Fruit fly (Drosophila melanogaster): ENCODE data around the gene St2.

St2 gene

dm6 chr3R:9250868-9251267, 775 bp upstream of the St2 start:
- TF ChIP-seq Mnt (GFP tag; optimal IDR thresholded peaks at IDR 0.05), result no peak
- TF ChIP-seq CG11617 (GFP tag; optimal IDR thresholded peaks at IDR 0.05), result no peak
- no peak for TF ChIP-seq CG33017 (tag; optimal IDR thresholded peaks at IDR 0.05)
- TF ChIP-seq CG7101 (tag; optimal IDR thresholded peaks at IDR 0.05), result no peak
- TF ChIP-seq toe (GFP tag; optimal IDR thresholded peaks at IDR 0.05), result no peak
- no peak for TF ChIP-seq Hr96 (GFP tag; optimal IDR thresholded peaks at IDR 0.05)
- TF ChIP-seq cic (GFP tag; optimal IDR thresholded peaks at IDR 0.05), result no peak
- no peak for TF ChIP-seq pad (GFP tag; optimal IDR thresholded peaks at IDR 0.05)
- TF ChIP-seq CG5204 (GFP tag; optimal IDR thresholded peaks at IDR 0.05), result no peak
- TF ChIP-seq Clk (GFP tag; optimal IDR thresholded peaks at IDR 0.05), result no peak
- no peak for TF ChIP-seq CG1620 (GFP tag; optimal IDR thresholded peaks at IDR 0.05)
- no peak for TF ChIP-seq Crg-1 (GFP tag; optimal IDR thresholded peaks at IDR 0.05)
- TF ChIP-seq tj (GFP tag; optimal IDR thresholded peaks at IDR 0.05), result no peak
- TF ChIP-seq ovo (GFP tag; optimal IDR thresholded peaks at IDR 0.05), result no peak
- no peak for TF ChIP-seq CG14711 (tag; optimal IDR thresholded peaks at IDR 0.05)
- TF ChIP-seq CG7045 (GFP tag; optimal IDR thresholded peaks at IDR 0.05), result no peak

dm6 chr3R:9254798-9255197, 3.2 kb downstream of the St2 start, which contains the start of gene CG16734:
TSS of gene CG16734 (plus strand) at chr3R:9255052.
- TF ChIP-seq Hr96 (GFP tag; optimal IDR thresholded peaks at IDR 0.05), result no peak
- TF ChIP-seq CG7101 (tag; optimal IDR thresholded peaks at IDR 0.05), result no peak
- TF ChIP-seq CG11617 (GFP tag; optimal IDR thresholded peaks at IDR 0.05), result no peak
- no peak for TF ChIP-seq toe (GFP tag; optimal IDR thresholded peaks at IDR 0.05)
- TF ChIP-seq CG1620 (GFP tag; optimal IDR thresholded peaks at IDR 0.05), result no peak
- no peak for TF ChIP-seq CG14711 (tag; optimal IDR thresholded peaks at IDR 0.05)
- no peak for TF ChIP-seq kay (GFP tag; ENCODE audit: borderline replicate concordance)
- no peak for TF ChIP-seq pad (GFP tag; optimal IDR thresholded peaks at IDR 0.05)
- no peak for TF ChIP-seq ovo (GFP tag; optimal IDR thresholded peaks at IDR 0.05)
- TF ChIP-seq cic (GFP tag; optimal IDR thresholded peaks at IDR 0.05), result no peak
- no peak for TF ChIP-seq bab1 (GFP tag; optimal IDR thresholded peaks at IDR 0.05)
- no peak for TF ChIP-seq cnc (optimal IDR thresholded peaks at IDR 0.05)
- TF ChIP-seq CG7045 (GFP tag; optimal IDR thresholded peaks at IDR 0.05), result no peak

- TF ChIP-seq cic (GFP tag; optimal IDR thresholded peaks at IDR 0.05), result no peak
- TF ChIP-seq ovo (GFP tag; optimal IDR thresholded peaks at IDR 0.05), result no peak
- no peak for TF ChIP-seq toe (GFP tag; optimal IDR thresholded peaks at IDR 0.05)
- TF ChIP-seq CG14711 (tag; optimal IDR thresholded peaks at IDR 0.05), result no peak
- TF ChIP-seq CG33017 (tag; optimal IDR thresholded peaks at IDR 0.05), result no peak
- TF ChIP-seq CG5204 (GFP tag; optimal IDR thresholded peaks at IDR 0.05), result no peak
- TF ChIP-seq CG12768 (GFP tag; optimal IDR thresholded peaks at IDR 0.05), result no peak
- no peak for TF ChIP-seq CG7045 (GFP tag; optimal IDR thresholded peaks at IDR 0.05)
- no peak for TF ChIP-seq Crg-1 (GFP tag; optimal IDR thresholded peaks at IDR 0.05)
- TF ChIP-seq pad (GFP tag; optimal IDR thresholded peaks at IDR 0.05), result no peak
- no peak for TF ChIP-seq tj (GFP tag; optimal IDR thresholded peaks at IDR 0.05)
- TF ChIP-seq bab1 (GFP tag; optimal IDR thresholded peaks at IDR 0.05), result no peak
- TF ChIP-seq cnc (optimal IDR thresholded peaks at IDR 0.05), result no peak
These were observed 6.0 kb downstream of the St2 start, which contains the start of gene CG16736 for dm6 chr3R:9257616-9258015. TSS of gene CG16736 (minus strand) at chr3R:9257716.

dm6 chr3R:9258252-9259225, 6.9 kb downstream of the St2 start, which contains the start of the genes Ibf2 and Ibf1:
TSS of gene Ibf2 (minus strand) at chr3R:9258501.
TSS of gene Ibf1 (plus strand) at chr3R:9258964.
- TF ChIP-seq cic (GFP tag; optimal IDR thresholded peaks at IDR 0.05), result no peak
- no peak for TF ChIP-seq bab1 (GFP tag; optimal IDR thresholded peaks at IDR 0.05)
- no peak for TF ChIP-seq Clk (GFP tag; optimal IDR thresholded peaks at IDR 0.05)

dm6 chr3R:9260421-9260973, 8.9 kb downstream of the St2 start, which contains the start of gene ATP6AP2:
TSS of gene ATP6AP2 (plus strand) at chr3R:9260638.
- TF ChIP-seq CG5204 (GFP tag; optimal IDR thresholded peaks at IDR 0.05) (no peak), CG7045 (GFP tag; optimal IDR thresholded peaks at IDR 0.05) (peak; percentile 41), pad (GFP tag; optimal IDR thresholded peaks at IDR 0.05) (peak; percentile 35), bab1 (GFP tag; optimal IDR thresholded peaks at IDR 0.05) (peak; percentile 88), CG7101 (tag; optimal IDR thresholded peaks at IDR 0.05) (peak; percentile 72), tj (GFP tag; optimal IDR thresholded peaks at IDR 0.05) (peak; percentile 33), cic (GFP tag; optimal IDR thresholded peaks at IDR 0.05) (peak; percentile 33), CG14711 (tag; optimal IDR thresholded peaks at IDR 0.05) (peak; percentile 97), CG1620 (GFP tag; optimal IDR thresholded peaks at IDR 0.05) (peak; percentile 62), CG11617 (GFP tag; optimal IDR thresholded peaks at IDR 0.05) (peak; percentile 53), Hr96 (GFP tag; optimal IDR thresholded peaks at IDR 0.05) (no peak), Clk (GFP tag; optimal IDR thresholded peaks at IDR 0.05) (no peak), kay (GFP tag; ENCODE audit: borderline replicate concordance) (no peak), ovo (GFP tag; optimal IDR thresholded peaks at IDR 0.05) (no peak), CG12768 (GFP tag; optimal IDR thresholded peaks at IDR 0.05) (peak; percentile 48), Crg-1 (GFP tag; optimal IDR thresholded peaks at IDR 0.05) (peak; percentile 67), Mnt (GFP tag; optimal IDR thresholded peaks at IDR 0.05) (peak; percentile 84), cnc (optimal IDR thresholded peaks at IDR 0.05) (no peak), toe (GFP tag; optimal IDR thresholded peaks at IDR 0.05) (peak; percentile 46), CG33017 (tag; optimal IDR thresholded peaks at IDR 0.05) (peak; percentile 58)
